Worm (Caenorhabditis elegans) whole organism, L3 larva: ENCODE results near the gene lea-1.

Source experiments
- aly-2 ChIP-seq: fragments of 150-350 bp; optimal IDR thresholded peaks from 2 replicates; lab custom pipeline; 2014; ENCODE audit warnings: missing biosample characterization, missing genetic modification characterization
- ceh-28 ChIP-seq: fragments of 150-350 bp; optimal IDR thresholded peaks from 2 replicates; lab custom pipeline; 2014; ENCODE audit warnings: missing biosample characterization, missing genetic modification reagents, missing genetic modification characterization
- ceh-82 ChIP-seq: fragments of 150-350 bp; optimal IDR thresholded peaks from 2 replicates; lab custom pipeline; 2014; ENCODE audit warnings: missing biosample characterization, missing genetic modification characterization
- elt-2 ChIP-seq: sonication (generic microtip); optimal IDR thresholded peaks from 2 replicates; lab custom pipeline; 2016; ENCODE audit warnings: missing genetic modification reagents, mild to moderate bottlenecking, missing genetic modification characterization, missing compliant biosample characterization
- nhr-11 ChIP-seq: fragments of 150-350 bp; optimal IDR thresholded peaks from 2 replicates; lab custom pipeline; 2014; ENCODE audit warnings: missing biosample characterization, missing genetic modification characterization
- nhr-12 ChIP-seq: fragments of 150-350 bp; optimal IDR thresholded peaks from 2 replicates; lab custom pipeline; 2014; ENCODE audit warnings: missing biosample characterization, missing genetic modification characterization
- nhr-237 ChIP-seq: fragments of 150-350 bp; optimal IDR thresholded peaks from 2 replicates; lab custom pipeline; 2014; ENCODE audit warnings: missing biosample characterization, missing genetic modification characterization
- nhr-67 ChIP-seq: fragments of 150-350 bp; optimal IDR thresholded peaks from 2 replicates; lab custom pipeline; 2014; ENCODE audit warnings: missing biosample characterization, missing genetic modification characterization
- nhr-77 ChIP-seq: fragments of 150-350 bp; optimal IDR thresholded peaks from 2 replicates; lab custom pipeline; 2014; ENCODE audit warnings: missing biosample characterization, missing genetic modification characterization
- pha-4 ChIP-seq: fragments of 150-350 bp; optimal IDR thresholded peaks from 2 replicates; lab custom pipeline; 2014; ENCODE audit warnings: missing biosample characterization, missing genetic modification reagents, missing genetic modification characterization
- pqm-1 ChIP-seq: fragments of 150-350 bp; optimal IDR thresholded peaks from 2 replicates; lab custom pipeline; 2017; ENCODE audit warnings: missing biosample characterization, missing genetic modification characterization, inconsistent platforms
- skn-1 ChIP-seq: fragments of 150-350 bp; optimal IDR thresholded peaks from 2 replicates; lab custom pipeline; 2014; ENCODE audit warnings: missing biosample characterization, missing genetic modification characterization
- unc-39 ChIP-seq: sonication (generic microtip); optimal IDR thresholded peaks from 4 replicates; lab custom pipeline; 2017; ENCODE audit warnings: missing biosample characterization, missing genetic modification characterization
- ztf-4 ChIP-seq: fragments of 150-350 bp; optimal IDR thresholded peaks from 2 replicates; lab custom pipeline; 2014; ENCODE audit warnings: missing biosample characterization, missing genetic modification characterization

- TF ChIP-seq nhr-67 (no peak), pqm-1 (tag; lab: Kevin White, UChicago) (no peak), pha-4 (tag; lab: Kevin White, UChicago) (no peak), unc-39 (tag; lab: Kevin White, UChicago) (no peak), skn-1 (tag; lab: Kevin White, UChicago) (no peak), ztf-4 (no peak), nhr-237 (tag; lab: Kevin White, UChicago) (no peak), nhr-77 (tag; lab: Kevin White, UChicago) (no peak), elt-2 (tag; lab: Kevin White, UChicago) (no peak), aly-2 (tag; lab: Kevin White, UChicago) (no peak), ceh-82 (tag; lab: Kevin White, UChicago) (no peak), nhr-12 (no peak), ceh-28 (tag; lab: Kevin White, UChicago) (no peak), nhr-11 (tag; lab: Kevin White, UChicago) (no peak)
Observed at ce11 chrV:10018291-10018690, 6.6 kb downstream of the lea-1 start.
